Worm (Caenorhabditis elegans): Measurements from ENCODE around the gene ZK1320.11.

DNA sequence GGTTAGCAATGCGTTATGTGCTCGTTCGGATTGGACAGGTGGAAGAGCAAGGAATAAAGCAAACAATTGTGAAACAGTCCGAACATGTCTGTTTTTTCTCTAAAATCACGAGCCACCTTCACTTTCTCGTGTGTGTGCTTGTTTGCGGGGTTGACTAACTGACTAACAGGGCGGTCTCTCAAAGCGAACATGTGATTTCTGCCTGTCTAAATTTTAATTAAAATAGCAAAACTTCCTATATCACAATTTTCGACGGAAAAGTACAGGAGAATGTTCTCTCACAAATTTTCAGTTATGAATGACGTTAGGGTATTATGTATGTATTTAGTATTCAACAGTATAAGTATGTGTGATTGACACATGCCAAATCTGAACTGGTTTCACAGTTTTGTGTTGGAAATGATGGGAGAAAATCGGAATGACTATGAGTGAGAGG is 45.5 kb upstream of the ZK1320.11 start:
- no peak for TF ChIP-seq ama-1 (optimal IDR thresholded peaks at IDR 0.05)
- TF ChIP-seq ceh-13 (GFP tag; optimal IDR thresholded peaks at IDR 0.05): no peak
- TF ChIP-seq hnd-1 (tag; optimal IDR thresholded peaks at IDR 0.05): no peak
- TF ChIP-seq B0310.2 (tag; optimal IDR thresholded peaks at IDR 0.05): no peak
- no peak for TF ChIP-seq pes-1 (GFP tag; IDR thresholded peaks at IDR 0.05)
- no peak for TF ChIP-seq hmg-4 (GFP tag; optimal IDR thresholded peaks at IDR 0.05)
